Worm (Caenorhabditis elegans) whole organism, young adult: ENCODE results near the gene pars-1.

ENCODE experiments used
- D2030.7 ChIP-seq: fragments of 200-800 bp; sonication (Bioruptor generic); IDR thresholded peaks from 2 replicates; pipeline ENCODE4 v1.3.6; 2022; ENCODE audit warnings: missing genetic modification reagents, missing genetic modification characterization, missing compliant biosample characterization
- F23B12.7 ChIP-seq: sonication (generic microtip); optimal IDR thresholded peaks from 2 replicates; lab custom pipeline; 2017; ENCODE audit warnings: missing genetic modification characterization, mild to moderate bottlenecking, missing compliant biosample characterization, antibody characterized with exemption, moderate library complexity; ENCODE audit not compliant: insufficient read depth
- F37B4.10 ChIP-seq: fragments of 200-800 bp; sonication (Bioruptor generic); IDR thresholded peaks from 2 replicates; pipeline ENCODE4 v1.3.6; 2022; ENCODE audit warnings: missing genetic modification characterization, missing compliant biosample characterization
- F57A8.1 ChIP-seq: fragments of 200-800 bp; sonication (Bioruptor generic); optimal IDR thresholded peaks from 2 replicates; lab custom pipeline; 2018; ENCODE audit warnings: mild to moderate bottlenecking, missing genetic modification characterization, moderate library complexity, missing compliant biosample characterization
- K11D2.4 ChIP-seq: fragments of 200-800 bp; sonication (Bioruptor generic); IDR thresholded peaks from 2 replicates; pipeline ENCODE4 v1.3.6; 2022; ENCODE audit warnings: missing genetic modification reagents, missing genetic modification characterization, missing compliant biosample characterization
- T07F8.4 ChIP-seq: sonication (generic microtip); optimal IDR thresholded peaks from 2 replicates; lab custom pipeline; 2016; ENCODE audit warnings: mild to moderate bottlenecking, missing genetic modification characterization, moderate library complexity, missing compliant biosample characterization
- T26A5.8 ChIP-seq: sonication (generic microtip); optimal IDR thresholded peaks from 2 replicates; lab custom pipeline; 2016; ENCODE audit warnings: missing genetic modification characterization, missing compliant biosample characterization
- Y53F4B.3 ChIP-seq: fragments of 200-800 bp; sonication (Bioruptor generic); IDR thresholded peaks from 2 replicates; pipeline ENCODE4 v1.3.6; 2022; ENCODE audit warnings: missing genetic modification reagents, missing genetic modification characterization, missing compliant biosample characterization
- ZK185.1 ChIP-seq: sonication (generic microtip); optimal IDR thresholded peaks from 2 replicates; lab custom pipeline; 2016; ENCODE audit warnings: mild to moderate bottlenecking, missing genetic modification characterization, missing compliant biosample characterization; ENCODE audit not compliant: poor library complexity, severe bottlenecking
- ama-1 ChIP-seq, 3 experiments: fragments of 150-350 bp in 1 of 3; sonication (generic microtip) in 2 of 3; optimal IDR thresholded peaks; 2 replicates each; lab custom pipeline; 2014 to 2018; ENCODE audit warnings: missing biosample characterization in 2 of 3, missing genetic modification characterization in 2 of 3, missing genetic modification reagents in 2 of 3
- aptf-2 ChIP-seq: fragments of 200-800 bp; sonication (Bioruptor generic); conservative IDR thresholded peaks from 2 replicates; pipeline ENCODE4 v1.3.6; 2022; ENCODE audit warnings: missing genetic modification reagents, missing genetic modification characterization, missing compliant biosample characterization
- atf-7 ChIP-seq: sonication (generic microtip); optimal IDR thresholded peaks from 2 replicates; lab custom pipeline; 2017; ENCODE audit warnings: mild to moderate bottlenecking, missing genetic modification characterization, missing compliant biosample characterization
- bed-1 ChIP-seq: fragments of 200-800 bp; sonication (Bioruptor generic); IDR thresholded peaks from 2 replicates; pipeline ENCODE4 v1.3.6; 2022; ENCODE audit warnings: missing genetic modification reagents, missing genetic modification characterization, missing compliant biosample characterization
- bed-2 ChIP-seq: fragments of 200-800 bp; sonication (Bioruptor generic); IDR thresholded peaks from 2 replicates; pipeline ENCODE4 v1.3.6; 2022; ENCODE audit warnings: missing genetic modification reagents, missing genetic modification characterization, missing compliant biosample characterization
- ceh-100 ChIP-seq: fragments of 200-800 bp; sonication (Bioruptor generic); IDR thresholded peaks from 2 replicates; pipeline ENCODE4 v1.3.6; 2022; ENCODE audit warnings: missing genetic modification reagents, missing genetic modification characterization, missing compliant biosample characterization
- ceh-91 ChIP-seq: fragments of 200-800 bp; sonication (Bioruptor generic); IDR thresholded peaks from 2 replicates; pipeline ENCODE4 v1.3.6; 2022; ENCODE audit warnings: missing genetic modification reagents, missing genetic modification characterization, missing compliant biosample characterization
- chd-7 ChIP-seq: sonication (generic microtip); optimal IDR thresholded peaks from 2 replicates; lab custom pipeline; 2016; ENCODE audit warnings: mild to moderate bottlenecking, missing genetic modification characterization, moderate library complexity, missing compliant biosample characterization
- dox-1 ChIP-seq: fragments of 200-800 bp; sonication (Bioruptor generic); IDR thresholded peaks from 2 replicates; pipeline ENCODE4 v1.3.6; 2022; ENCODE audit warnings: missing genetic modification reagents, missing genetic modification characterization, missing compliant biosample characterization
- dpff-1 ChIP-seq: sonication (generic microtip); optimal IDR thresholded peaks from 2 replicates; lab custom pipeline; 2017; ENCODE audit warnings: mild to moderate bottlenecking, missing genetic modification characterization, missing compliant biosample characterization
- egl-18 ChIP-seq: fragments of 200-800 bp; sonication (Bioruptor generic); IDR thresholded peaks from 2 replicates; pipeline ENCODE4 v1.3.6; 2022; ENCODE audit warnings: missing genetic modification reagents, missing genetic modification characterization, missing compliant biosample characterization
- egrh-3 ChIP-seq: fragments of 200-800 bp; sonication (Bioruptor generic); IDR thresholded peaks from 2 replicates; pipeline ENCODE4 v1.3.6; 2022; ENCODE audit warnings: missing genetic modification reagents, missing genetic modification characterization, missing compliant biosample characterization
- ekl-4 ChIP-seq: fragments of 200-800 bp; sonication (Bioruptor generic); IDR thresholded peaks from 2 replicates; pipeline ENCODE4 v1.3.6; 2022; ENCODE audit warnings: missing genetic modification reagents, missing genetic modification characterization, missing compliant biosample characterization
- ets-4 ChIP-seq: fragments of 200-800 bp; sonication (Bioruptor generic); optimal IDR thresholded peaks from 2 replicates; lab custom pipeline; 2018; ENCODE audit warnings: mild to moderate bottlenecking, missing genetic modification characterization, missing compliant biosample characterization
- fkh-3 ChIP-seq: sonication (generic microtip); optimal IDR thresholded peaks from 2 replicates; lab custom pipeline; 2016; ENCODE audit warnings: mild to moderate bottlenecking, missing genetic modification characterization, missing compliant biosample characterization
- him-1 ChIP-seq: sonication (generic microtip); optimal IDR thresholded peaks from 2 replicates; lab custom pipeline; 2016; ENCODE audit warnings: missing genotype, missing genetic modification reagents, missing genetic modification characterization, missing compliant biosample characterization
- hlh-12 ChIP-seq: sonication (generic microtip); optimal IDR thresholded peaks from 2 replicates; lab custom pipeline; 2016; ENCODE audit warnings: missing genetic modification characterization, missing compliant biosample characterization
- hmg-20 ChIP-seq: fragments of 200-800 bp; sonication (Bioruptor generic); IDR thresholded peaks from 2 replicates; pipeline ENCODE4 v1.3.6; 2022; ENCODE audit warnings: missing genetic modification reagents, missing genetic modification characterization, missing compliant biosample characterization
- lag-1 ChIP-seq: fragments of 200-800 bp; sonication (Bioruptor generic); IDR thresholded peaks from 2 replicates; pipeline ENCODE4 v1.3.6; 2022; ENCODE audit warnings: missing genetic modification reagents, missing genetic modification characterization, missing compliant biosample characterization
- let-526 ChIP-seq: fragments of 200-800 bp; sonication (Bioruptor generic); IDR thresholded peaks from 2 replicates; pipeline ENCODE4 v1.3.6; 2022; ENCODE audit warnings: missing genetic modification reagents, missing genetic modification characterization, missing compliant biosample characterization
- lin-26 ChIP-seq: fragments of 200-800 bp; sonication (Bioruptor generic); IDR thresholded peaks from 2 replicates; pipeline ENCODE4 v1.3.6; 2022; ENCODE audit warnings: missing genetic modification reagents, missing genetic modification characterization, missing compliant biosample characterization
- lin-54 ChIP-seq: fragments of 200-800 bp; sonication (Bioruptor generic); optimal IDR thresholded peaks from 2 replicates; lab custom pipeline; 2018; ENCODE audit warnings: mild to moderate bottlenecking, missing genetic modification characterization, missing compliant biosample characterization
- madf-10 ChIP-seq: sonication (generic microtip); optimal IDR thresholded peaks from 2 replicates; lab custom pipeline; 2016; ENCODE audit warnings: mild to moderate bottlenecking, missing genetic modification characterization, missing compliant biosample characterization
- mcd-1 ChIP-seq: fragments of 200-800 bp; sonication (Bioruptor generic); IDR thresholded peaks from 2 replicates; pipeline ENCODE4 v1.3.6; 2022; ENCODE audit warnings: missing genetic modification reagents, missing genetic modification characterization, missing compliant biosample characterization
- nhr-179 ChIP-seq: sonication (generic microtip); optimal IDR thresholded peaks from 2 replicates; lab custom pipeline; 2016; ENCODE audit warnings: mild to moderate bottlenecking, missing genetic modification characterization, missing compliant biosample characterization
- nhr-90 ChIP-seq: sonication (generic microtip); optimal IDR thresholded peaks from 2 replicates; lab custom pipeline; 2016; ENCODE audit warnings: missing genotype, mild to moderate bottlenecking, missing genetic modification characterization, missing compliant biosample characterization
- pbrm-1 ChIP-seq: fragments of 200-800 bp; sonication (Bioruptor generic); IDR thresholded peaks from 2 replicates; pipeline ENCODE4 v1.3.6; 2022; ENCODE audit warnings: missing genetic modification reagents, missing genetic modification characterization, missing compliant biosample characterization
- repo-1 ChIP-seq: sonication (generic microtip); optimal IDR thresholded peaks from 2 replicates; lab custom pipeline; 2017; ENCODE audit warnings: mild to moderate bottlenecking, missing genetic modification characterization, missing compliant biosample characterization
- rpc-1 ChIP-seq, 2 experiments: fragments of 150-350 bp in 1 of 2; sonication (generic microtip) in 1 of 2; optimal IDR thresholded peaks; 2 replicates each; lab custom pipeline; 2014 to 2018; ENCODE audit warnings: missing biosample characterization in 1 of 2, missing genetic modification characterization in 1 of 2, missing genetic modification reagents in 1 of 2, missing genotype in 1 of 2
- snpc-1.3 ChIP-seq: sonication (generic microtip); optimal IDR thresholded peaks from 2 replicates; lab custom pipeline; 2017; ENCODE audit warnings: missing genetic modification characterization, mild to moderate bottlenecking, missing compliant biosample characterization, antibody characterized with exemption, moderate library complexity, missing genotype, missing genetic modification reagents; ENCODE audit not compliant: insufficient read depth
- snpc-4 ChIP-seq, 5 experiments: fragments of 150-350 bp in 1 of 5; sonication (generic microtip) in 4 of 5; optimal IDR thresholded peaks; 2 replicates each; lab custom pipeline; 2014 to 2018; ENCODE audit warnings: missing genetic modification characterization in 5 of 5, missing biosample characterization in 3 of 5, antibody characterized with exemption in 2 of 5, mild to moderate bottlenecking in 2 of 5, missing compliant biosample characterization in 2 of 5, missing genotype in 2 of 5, moderate library complexity in 2 of 5, missing genetic modification reagents in 1 of 5
- sptf-2 ChIP-seq: fragments of 200-800 bp; sonication (Bioruptor generic); optimal IDR thresholded peaks from 2 replicates; lab custom pipeline; 2018; ENCODE audit warnings: mild to moderate bottlenecking, missing genetic modification characterization, missing compliant biosample characterization
- tlf-1 ChIP-seq: fragments of 200-800 bp; sonication (Bioruptor generic); optimal IDR thresholded peaks from 2 replicates; lab custom pipeline; 2018; ENCODE audit warnings: mild to moderate bottlenecking, missing genetic modification characterization, missing compliant biosample characterization
- xnd-1 ChIP-seq: sonication (generic microtip); optimal IDR thresholded peaks from 2 replicates; lab custom pipeline; 2016; ENCODE audit warnings: missing genotype, missing genetic modification reagents, missing genetic modification characterization, missing compliant biosample characterization
- zim-3 ChIP-seq: sonication (generic microtip); optimal IDR thresholded peaks from 2 replicates; lab custom pipeline; 2017; ENCODE audit warnings: mild to moderate bottlenecking, missing genetic modification characterization, moderate library complexity, missing compliant biosample characterization
- ztf-18 ChIP-seq: sonication (generic microtip); optimal IDR thresholded peaks from 2 replicates; lab custom pipeline; 2016; ENCODE audit warnings: missing genotype, mild to moderate bottlenecking, missing genetic modification characterization, missing compliant biosample characterization
- ztf-25 ChIP-seq: fragments of 200-800 bp; sonication (Bioruptor generic); IDR thresholded peaks from 2 replicates; pipeline ENCODE4 v1.3.6; 2022; ENCODE audit warnings: missing genetic modification reagents, missing genetic modification characterization, missing compliant biosample characterization
- ztf-3 ChIP-seq: fragments of 200-800 bp; sonication (Bioruptor generic); optimal IDR thresholded peaks from 2 replicates; lab custom pipeline; 2018; ENCODE audit warnings: mild to moderate bottlenecking, missing genetic modification characterization, missing compliant biosample characterization
- ztf-6 ChIP-seq: fragments of 200-800 bp; sonication (Bioruptor generic); IDR thresholded peaks from 2 replicates; pipeline ENCODE4 v1.3.6; 2022; ENCODE audit warnings: missing genetic modification reagents, missing genetic modification characterization, missing compliant biosample characterization

The pars-1 gene

ce11 chrIII:7278491-7278890 lies 39.7 kb downstream of the pars-1 start (continued):
- TF ChIP-seq egl-18 (no peak), tlf-1 (GFP tag; lab: Kevin White, UChicago) (peak; percentile 51), ZK185.1 (tag; lab: Kevin White, UChicago) (peak; percentile 79), nhr-179 (tag; lab: Kevin White, UChicago) (no peak), nhr-90 (tag; lab: Kevin White, UChicago) (peak; percentile 49), D2030.7 (GFP tag; lab: Robert Waterston, UW) (no peak), rpc-1 (optimal IDR thresholded peaks at IDR 0.05; lab: Kevin White, UChicago) (peak; percentile 70), rpc-1 (tag; optimal IDR thresholded peaks at IDR 0.05; lab: Kevin White, UChicago) (peak; percentile 64), pbrm-1 (GFP tag; lab: Robert Waterston, UW) (peak; percentile 58; the same call in 1 of the 2 replicates), F57A8.1 (GFP tag; lab: Kevin White, UChicago) (no peak), lag-1 (GFP tag; lab: Robert Waterston, UW) (no peak), ztf-3 (GFP tag; lab: Kevin White, UChicago) (no peak), ama-1 (optimal IDR thresholded peaks at IDR 0.05; lab: Kevin White, UChicago) (no peak), ama-1 (GFP tag; optimal IDR thresholded peaks at IDR 0.05; lab: Kevin White, UChicago) (no peak), repo-1 (tag; lab: Kevin White, UChicago) (peak; percentile 95), ets-4 (GFP tag; lab: Kevin White, UChicago) (peak; percentile 23), T07F8.4 (peak; percentile 25), egrh-3 (no peak), fkh-3 (no peak), F23B12.7 (tag; lab: Kevin White, UChicago) (peak; percentile 41), T26A5.8 (tag; lab: Kevin White, UChicago) (no peak), ztf-18 (peak; percentile 46), hlh-12 (tag; lab: Kevin White, UChicago) (no peak), hmg-20 (GFP tag; lab: Robert Waterston, UW) (0 out of 2 replicates have a peak, but pooled peaks have one; percentile 32), mcd-1 (GFP tag; lab: Robert Waterston, UW) (peak; percentile 83), ekl-4 (no peak), chd-7 (tag; lab: Kevin White, UChicago) (peak; percentile 71), F37B4.10 (GFP tag; lab: Robert Waterston, UW) (no peak), atf-7 (tag; lab: Kevin White, UChicago) (peak; percentile 81), bed-1 (GFP tag; lab: Robert Waterston, UW) (no peak), let-526 (no peak), lin-54 (peak; percentile 76), ztf-25 (GFP tag; lab: Robert Waterston, UW) (no peak), xnd-1 (no peak), zim-3 (tag; lab: Kevin White, UChicago) (peak; percentile 36), ceh-91 (no peak), sptf-2 (GFP tag; lab: Kevin White, UChicago) (no peak), Y53F4B.3 (GFP tag; lab: Robert Waterston, UW) (no peak), madf-10 (tag; lab: Kevin White, UChicago) (peak; percentile 62), snpc-4 (GFP tag; optimal IDR thresholded peaks at IDR 0.05; lab: Kevin White, UChicago) (peak; percentile 97), snpc-4 (tag; optimal IDR thresholded peaks at IDR 0.05; lab: Kevin White, UChicago) (peak; percentile 99 to 100 (median 100)), K11D2.4 (GFP tag; lab: Robert Waterston, UW) (no peak; the same call in 1 of the 2 replicates), snpc-1.3 (tag; lab: Kevin White, UChicago) (peak; percentile 49), ceh-100 (GFP tag; lab: Robert Waterston, UW) (0 out of 2 replicates have a peak, but pooled peaks have one; percentile 42), ztf-6 (GFP tag; lab: Robert Waterston, UW) (no peak), aptf-2 (GFP tag; lab: Robert Waterston, UW) (no peak), him-1 (tag; lab: Kevin White, UChicago) (no peak), dpff-1 (peak; percentile 18), bed-2 (GFP tag; lab: Robert Waterston, UW) (no peak), dox-1 (GFP tag; lab: Robert Waterston, UW) (peak; percentile 56), lin-26 (GFP tag; lab: Robert Waterston, UW) (peak; percentile 70; the same call in 1 of the 2 replicates)
